Worm (Caenorhabditis elegans): ENCODE measurements around the gene F13E9.12.

DNA sequence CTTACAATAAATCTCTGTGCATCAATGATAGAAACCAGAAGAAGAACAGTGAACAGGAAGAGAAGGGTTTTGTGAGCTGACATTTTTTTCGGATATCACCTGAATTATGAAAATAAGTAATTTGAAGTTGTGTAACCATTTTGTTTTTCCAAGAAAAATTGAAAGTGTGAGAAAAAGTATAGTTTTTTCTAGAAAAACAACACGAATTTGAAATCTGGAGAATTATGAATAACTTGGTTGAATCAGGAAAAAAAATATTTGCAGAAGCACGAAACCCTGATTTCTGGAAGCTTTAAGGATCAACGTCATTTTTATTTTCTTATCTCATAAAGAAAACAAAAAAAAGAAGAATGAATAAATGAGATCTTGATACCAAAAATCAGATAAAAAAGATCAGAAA, at the start of gene F13E9.12:
- TF ChIP-seq nhr-28 (tag; optimal IDR thresholded peaks at IDR 0.05), result no peak
- no peak for TF ChIP-seq egl-27 (tag; optimal IDR thresholded peaks at IDR 0.05)
- no peak for TF ChIP-seq dpl-1 (GFP tag; optimal IDR thresholded peaks at IDR 0.05)
- no peak for TF ChIP-seq nhr-77 (tag; optimal IDR thresholded peaks at IDR 0.05)
- no peak for TF ChIP-seq Y5F2A.4 (GFP tag; optimal IDR thresholded peaks at IDR 0.05)
- TF ChIP-seq attf-4 (tag; optimal IDR thresholded peaks at IDR 0.05), result no peak
- no peak for TF ChIP-seq F10B5.3 (tag; optimal IDR thresholded peaks at IDR 0.05)

All from whole organism, L4 larva.